Fruit fly (Drosophila melanogaster) whole organism, embryonic: ENCODE results near the gene CG7203.

Experiments
- Asciz ChIP-seq: fragments of 200-800 bp; sonication (Bioruptor generic); optimal IDR thresholded peaks from 2 replicates; lab custom pipeline; 2017; ENCODE audit warnings: missing biosample characterization, mild to moderate bottlenecking, missing genetic modification characterization, missing genetic modification reagents
- CG10321 ChIP-seq: fragments of 200-800 bp; sonication (Bioruptor generic); IDR thresholded peaks from 2 replicates; pipeline ENCODE4 v1.3.6; 2022; ENCODE audit warnings: missing biosample characterization, missing genetic modification characterization
- CG10366 ChIP-seq: fragments of 200-800 bp; sonication (Bioruptor generic); IDR thresholded peaks from 2 replicates; pipeline ENCODE4 v1.3.6; 2022; ENCODE audit warnings: missing biosample characterization, missing genetic modification characterization
- CG11398 ChIP-seq: fragments of 200-800 bp; sonication (Bioruptor generic); optimal IDR thresholded peaks from 2 replicates; lab custom pipeline; 2016; ENCODE audit warnings: missing biosample characterization, missing genetic modification characterization
- CG11560 ChIP-seq: fragments of 200-800 bp; sonication (Bioruptor generic); IDR thresholded peaks from 3 replicates; pipeline ENCODE4 v1.3.6; 2022; ENCODE audit warnings: missing biosample characterization, missing genetic modification characterization
- CG14441 ChIP-seq: fragments of 200-800 bp; sonication (Bioruptor generic); IDR thresholded peaks from 2 replicates; pipeline ENCODE4 v1.3.6; 2022; ENCODE audit warnings: missing biosample characterization, missing genetic modification characterization
- CG1529 ChIP-seq: fragments of 200-800 bp; sonication (Bioruptor generic); optimal IDR thresholded peaks from 3 replicates; lab custom pipeline; 2018; ENCODE audit warnings: missing biosample characterization, missing genetic modification characterization
- CG1647 ChIP-seq: fragments of 200-800 bp; sonication (Bioruptor generic); optimal IDR thresholded peaks from 3 replicates; lab custom pipeline; 2016; ENCODE audit warnings: missing biosample characterization, missing genetic modification characterization
- CG16779 ChIP-seq: fragments of 200-800 bp; sonication (Bioruptor generic); IDR thresholded peaks from 2 replicates; pipeline ENCODE4 v1.3.6; 2022; ENCODE audit warnings: missing biosample characterization, missing genetic modification characterization
- CG1832 ChIP-seq: fragments of 200-800 bp; sonication (Bioruptor generic); optimal IDR thresholded peaks from 2 replicates; lab custom pipeline; 2017; ENCODE audit warnings: missing biosample characterization, mild to moderate bottlenecking, missing genetic modification characterization, inconsistent platforms
- CG18599 ChIP-seq: fragments of 200-800 bp; sonication (Bioruptor generic); optimal IDR thresholded peaks from 3 replicates; lab custom pipeline; 2017; ENCODE audit warnings: missing biosample characterization, missing genetic modification characterization, mild to moderate bottlenecking, moderate library complexity, missing genetic modification reagents
- CG2129 ChIP-seq: fragments of 200-800 bp; sonication (Bioruptor generic); IDR thresholded peaks from 2 replicates; pipeline ENCODE4 v1.3.6; 2022; ENCODE audit warnings: missing biosample characterization, missing genetic modification characterization; ENCODE audit not compliant: partially characterized antibody
- CG2199 ChIP-seq: fragments of 200-800 bp; sonication (Bioruptor generic); IDR thresholded peaks from 3 replicates; pipeline ENCODE4 v1.3.6; 2022; ENCODE audit warnings: missing biosample characterization, missing genetic modification characterization
- CG30020 ChIP-seq: fragments of 200-800 bp; optimal IDR thresholded peaks from 2 replicates; lab custom pipeline; 2019; ENCODE audit warnings: missing biosample characterization, mild to moderate bottlenecking, missing genetic modification characterization, moderate library complexity
- CG3726 ChIP-seq: fragments of 200-800 bp; sonication (Bioruptor generic); IDR thresholded peaks from 3 replicates; pipeline ENCODE4, ENCODE4 v1.3.6; 2022; ENCODE audit warnings: missing biosample characterization, missing genetic modification characterization
- CG3838 ChIP-seq: fragments of 200-800 bp; sonication (Bioruptor generic); optimal IDR thresholded peaks from 3 replicates; lab custom pipeline; 2016; ENCODE audit warnings: missing biosample characterization, missing genetic modification characterization
- CG42726 ChIP-seq: fragments of 200-800 bp; sonication (Bioruptor generic); IDR thresholded peaks from 2 replicates; pipeline ENCODE4 v1.3.6; 2022; ENCODE audit warnings: missing biosample characterization, missing genetic modification characterization; ENCODE audit not compliant: partially characterized antibody
- CG4424 ChIP-seq: fragments of 200-800 bp; sonication (Bioruptor generic); optimal IDR thresholded peaks from 3 replicates; lab custom pipeline; 2016; ENCODE audit warnings: missing biosample characterization, missing genetic modification characterization
- CG4820 ChIP-seq: fragments of 200-800 bp; sonication (Bioruptor generic); optimal IDR thresholded peaks from 3 replicates; lab custom pipeline; 2016; ENCODE audit warnings: missing biosample characterization, missing genetic modification characterization
- CG7271 ChIP-seq: fragments of 200-800 bp; sonication (Bioruptor generic); optimal IDR thresholded peaks from 2 replicates; lab custom pipeline; 2018; ENCODE audit warnings: missing biosample characterization, mild to moderate bottlenecking, missing genetic modification characterization, moderate library complexity
- CG9215 ChIP-seq: fragments of 200-800 bp; sonication (Bioruptor generic); IDR thresholded peaks from 2 replicates; pipeline ENCODE4 v1.3.6; 2022; ENCODE audit warnings: missing biosample characterization, missing genetic modification characterization
- D ChIP-seq, 2 experiments: fragments of 200-800 bp in 1 of 2; fragments of >200 bp in 1 of 2; sonication (Bioruptor generic) in 1 of 2; optimal IDR thresholded peaks; 2 replicates in 1 of 2; 3 replicates in 1 of 2; lab custom pipeline; 2017; ENCODE audit warnings: mild to moderate bottlenecking in 1 of 2, missing biosample characterization in 1 of 2, missing genetic modification characterization in 1 of 2, missing genetic modification reagents in 1 of 2
- D19A ChIP-seq: fragments of 200-800 bp; optimal IDR thresholded peaks from 3 replicates; lab custom pipeline; 2019; ENCODE audit warnings: missing biosample characterization, mild to moderate bottlenecking, missing genetic modification characterization, moderate library complexity
- Dp ChIP-seq: fragments of 200-800 bp; sonication (Bioruptor generic); optimal IDR thresholded peaks from 2 replicates; lab custom pipeline; 2018; ENCODE audit warnings: missing biosample characterization, mild to moderate bottlenecking, missing genetic modification characterization, moderate library complexity
- Eip74EF ChIP-seq, 2 experiments: fragments of 200-800 bp in 1 of 2; fragments of >200 bp in 1 of 2; sonication (Bioruptor generic) in 1 of 2; optimal IDR thresholded peaks; 2 replicates each; lab custom pipeline; 2017 to 2019; ENCODE audit warnings: missing biosample characterization in 2 of 2, missing genetic modification characterization in 2 of 2, mild to moderate bottlenecking in 1 of 2, moderate library complexity in 1 of 2
- Ets97D ChIP-seq: fragments of 200-800 bp; sonication (Bioruptor generic); optimal IDR thresholded peaks from 3 replicates; lab custom pipeline; 2016; ENCODE audit warnings: missing biosample characterization, missing genetic modification characterization
- Meics ChIP-seq: fragments of 200-800 bp; sonication (Bioruptor generic); optimal IDR thresholded peaks from 2 replicates; lab custom pipeline; 2017; ENCODE audit warnings: missing biosample characterization, mild to moderate bottlenecking, missing genetic modification characterization
- Nf-YB ChIP-seq: fragments of 200-800 bp; sonication (Bioruptor generic); optimal IDR thresholded peaks from 3 replicates; lab custom pipeline; 2019; ENCODE audit warnings: missing biosample characterization, mild to moderate bottlenecking, missing genetic modification characterization, moderate library complexity
- Oaz ChIP-seq: fragments of 200-800 bp; sonication (Bioruptor generic); IDR thresholded peaks from 2 replicates; pipeline ENCODE4 v1.3.6; 2022; ENCODE audit warnings: missing biosample characterization, missing genetic modification characterization
- Sox100B ChIP-seq: fragments of 200-800 bp; sonication (Bioruptor generic); optimal IDR thresholded peaks from 3 replicates; lab custom pipeline; 2018; ENCODE audit warnings: missing biosample characterization, mild to moderate bottlenecking, missing genetic modification characterization
- Sox102F ChIP-seq: fragments of 200-800 bp; sonication (Bioruptor generic); optimal IDR thresholded peaks from 2 replicates; lab custom pipeline; 2018; ENCODE audit warnings: missing biosample characterization, mild to moderate bottlenecking, missing genetic modification characterization, moderate library complexity
- ab ChIP-seq: fragments of 200-800 bp; sonication (Bioruptor generic); optimal IDR thresholded peaks from 2 replicates; lab custom pipeline; 2016; ENCODE audit warnings: missing biosample characterization, missing genetic modification characterization
- cwo ChIP-seq: fragments of 200-800 bp; sonication (Bioruptor generic); optimal IDR thresholded peaks from 3 replicates; lab custom pipeline; 2017; ENCODE audit warnings: missing biosample characterization, missing genetic modification characterization, mild to moderate bottlenecking, moderate library complexity, missing genetic modification reagents
- dan ChIP-seq: fragments of 200-800 bp; sonication (Bioruptor generic); IDR thresholded peaks from 2 replicates; pipeline ENCODE4 v1.3.6; 2022; ENCODE audit warnings: missing biosample characterization, missing genetic modification characterization
- dimm ChIP-seq: fragments of 200-800 bp; sonication (Bioruptor generic); IDR thresholded peaks from 2 replicates; pipeline ENCODE4 v1.3.6; 2022; ENCODE audit warnings: missing biosample characterization, missing genetic modification characterization
- en ChIP-seq: fragments of 200-800 bp; sonication (Bioruptor generic); optimal IDR thresholded peaks from 2 replicates; lab custom pipeline; 2016; ENCODE audit warnings: missing biosample characterization, missing genetic modification characterization
- fd3F ChIP-seq: fragments of 200-800 bp; sonication (Bioruptor generic); optimal IDR thresholded peaks from 2 replicates; lab custom pipeline; 2018; ENCODE audit warnings: missing biosample characterization, mild to moderate bottlenecking, missing genetic modification characterization, moderate library complexity
- gt ChIP-seq: fragments of 200-800 bp; sonication (Bioruptor generic); IDR thresholded peaks from 2 replicates; pipeline ENCODE4 v1.3.6; 2022; ENCODE audit warnings: missing biosample characterization, missing genetic modification characterization
- hkb ChIP-seq, 2 experiments: fragments of 200-800 bp in 1 of 2; fragments of >200 bp in 1 of 2; sonication (Bioruptor generic) in 1 of 2; IDR thresholded peaks in 1 of 2; optimal IDR thresholded peaks in 1 of 2; 2 replicates each; pipeline versions ENCODE4 v1.3.6 to Lab custom; 2017 to 2022; ENCODE audit warnings: missing biosample characterization in 1 of 2, missing genetic modification characterization in 1 of 2
- knrl ChIP-seq: fragments of 200-800 bp; sonication (Bioruptor generic); IDR thresholded peaks from 3 replicates; pipeline ENCODE4 v1.3.6; 2022; ENCODE audit warnings: missing biosample characterization, missing genetic modification characterization; ENCODE audit not compliant: partially characterized antibody
- otp ChIP-seq: fragments of 200-800 bp; sonication (Bioruptor generic); IDR thresholded peaks from 3 replicates; pipeline ENCODE4, ENCODE4 v1.3.6; 2022; ENCODE audit warnings: missing biosample characterization, missing genetic modification characterization
- pb ChIP-seq: fragments of 200-800 bp; sonication (Bioruptor generic); optimal IDR thresholded peaks from 3 replicates; lab custom pipeline; 2016; ENCODE audit warnings: missing biosample characterization, missing genetic modification characterization
- run ChIP-seq: fragments of 200-800 bp; sonication (Bioruptor generic); optimal IDR thresholded peaks from 3 replicates; lab custom pipeline; 2018; ENCODE audit warnings: missing biosample characterization, mild to moderate bottlenecking, missing genetic modification characterization
- schlank ChIP-seq: fragments of 200-800 bp; sonication (Bioruptor generic); optimal IDR thresholded peaks from 2 replicates; lab custom pipeline; 2018; ENCODE audit warnings: missing biosample characterization, mild to moderate bottlenecking, missing genetic modification characterization
- sens ChIP-seq: fragments of 200-800 bp; sonication (Bioruptor generic); peaks from one replicate; lab custom pipeline; 2016; ENCODE audit warnings: missing biosample characterization, missing genetic modification characterization
- sr ChIP-seq: fragments of 200-800 bp; sonication (Bioruptor generic); IDR thresholded peaks from 3 replicates; pipeline ENCODE4 v1.3.6; 2022; ENCODE audit warnings: missing biosample characterization, missing genetic modification characterization
- toy ChIP-seq: fragments of 200-800 bp; sonication (Bioruptor generic); IDR thresholded peaks from 2 replicates; pipeline ENCODE4 v1.3.6; 2022; ENCODE audit warnings: missing biosample characterization, missing genetic modification characterization
- ttk ChIP-seq: fragments of 200-800 bp; sonication (Bioruptor generic); IDR thresholded peaks from 2 replicates; pipeline ENCODE4 v2.1.2; 2022; ENCODE audit warnings: missing biosample characterization, missing genetic modification characterization

Gene CG7203

DNA sequence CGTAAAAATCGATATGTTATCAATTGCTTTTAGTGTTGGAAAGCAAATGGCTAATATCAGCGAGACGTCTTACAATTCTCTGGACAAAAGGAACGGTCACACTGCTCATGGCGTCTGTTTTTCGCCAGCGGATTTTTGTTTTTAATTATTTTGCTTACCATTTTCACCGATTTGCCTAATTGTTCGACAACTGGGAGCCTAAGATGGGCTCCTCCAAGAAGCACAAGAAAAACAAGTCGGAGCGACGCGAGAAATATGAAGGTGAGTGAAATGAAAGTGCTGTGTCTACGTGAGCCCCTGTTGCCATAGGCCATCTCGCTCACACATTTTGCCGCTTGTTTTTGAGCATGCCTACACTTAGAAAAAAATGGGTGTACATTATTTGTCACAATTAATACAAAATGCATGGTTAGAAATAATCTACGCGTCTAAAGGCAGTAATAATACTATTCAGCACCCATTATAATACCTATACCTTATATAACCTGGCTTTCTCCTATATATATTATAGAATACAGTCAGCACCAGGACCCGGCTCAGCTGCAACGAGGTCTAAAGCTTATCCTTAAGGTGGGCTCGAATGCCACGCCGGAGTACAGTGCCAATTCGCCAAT, 29.9 kb upstream of the CG7203 start, which contains the start of gene Brd7-9 (continued):
- TF ChIP-seq CG7271 (no peak), CG10366 (GFP tag; lab: Robert Waterston, UW) (peak; percentile 73), CG10321 (GFP tag; lab: Robert Waterston, UW) (peak; percentile 63; the same call in 1 of the 2 replicates), CG3838 (peak; percentile 44), CG11560 (tag; lab: Robert Waterston, UW) (no peak), CG9215 (GFP tag; lab: Robert Waterston, UW) (0 out of 2 replicates have a peak, but pooled peaks have one; percentile 22), CG30020 (tag; lab: Kevin White, UChicago) (peak; percentile 31), CG1832 (GFP tag; lab: Kevin White, UChicago) (peak; percentile 62), Oaz (GFP tag; lab: Robert Waterston, UW) (peak; percentile 62; the same call in 1 of the 2 replicates), ttk (GFP tag; lab: Robert Waterston, UW) (peak; percentile 71), pb (GFP tag; lab: Kevin White, UChicago) (peak; percentile 39), Sox102F (GFP tag; lab: Kevin White, UChicago) (peak; percentile 72), dan (GFP tag; lab: Robert Waterston, UW) (no peak), D (optimal IDR thresholded peaks at IDR 0.05; lab: Kevin White, UChicago) (no peak), D (GFP tag; optimal IDR thresholded peaks at IDR 0.05; lab: Kevin White, UChicago) (peak; percentile 61), CG11398 (GFP tag; lab: Kevin White, UChicago) (no peak), CG16779 (GFP tag; lab: Robert Waterston, UW) (peak; percentile 80), CG1647 (GFP tag; lab: Kevin White, UChicago) (no peak), hkb (optimal IDR thresholded peaks at IDR 0.05; lab: Kevin White, UChicago) (no peak), hkb (GFP tag; IDR thresholded peaks at IDR 0.05; lab: Robert Waterston, UW) (peak; percentile 91), Dp (peak; percentile 70), schlank (tag; lab: Kevin White, UChicago) (no peak), toy (GFP tag; lab: Robert Waterston, UW) (peak; percentile 70), CG1529 (peak; percentile 40), Nf-YB (GFP tag; lab: Kevin White, UChicago) (peak; percentile 36), CG14441 (GFP tag; lab: Robert Waterston, UW) (peak; percentile 86), Eip74EF (GFP tag; optimal IDR thresholded peaks at IDR 0.05; lab: Kevin White, UChicago) (peak in 1 of 2 experiments; percentile 64), run (tag; lab: Kevin White, UChicago) (peak; percentile 5), Asciz (peak; percentile 61), sr (GFP tag; lab: Robert Waterston, UW) (peak; percentile 59; the same call in 2 of the 3 replicates), sens (GFP tag; lab: Kevin White, UChicago) (peak; percentile 94), CG3726 (GFP tag; lab: Robert Waterston, UW) (peak; percentile 72; the same call in 1 of the 3 replicates), knrl (GFP tag; lab: Robert Waterston, UW) (peak; percentile 18; the same call in 1 of the 3 replicates), ab (GFP tag; lab: Kevin White, UChicago) (no peak), Sox100B (GFP tag; lab: Kevin White, UChicago) (peak; percentile 55), CG4820 (GFP tag; lab: Kevin White, UChicago) (peak; percentile 61), en (GFP tag; lab: Kevin White, UChicago) (peak; percentile 44), cwo (peak; percentile 72), otp (GFP tag; lab: Robert Waterston, UW) (peak; percentile 77), D19A (tag; lab: Kevin White, UChicago) (peak; percentile 58), Meics (GFP tag; lab: Kevin White, UChicago) (peak; percentile 80), dimm (GFP tag; lab: Robert Waterston, UW) (no peak), CG2199 (GFP tag; lab: Robert Waterston, UW) (peak; percentile 41; the same call in 1 of the 3 replicates), CG4424 (GFP tag; lab: Kevin White, UChicago) (peak; percentile 73), CG42726 (no peak), fd3F (GFP tag; lab: Kevin White, UChicago) (peak; percentile 0), CG2129 (GFP tag; lab: Robert Waterston, UW) (no peak), CG18599 (GFP tag; lab: Kevin White, UChicago) (peak; percentile 79), Ets97D (GFP tag; lab: Kevin White, UChicago) (peak; percentile 14), gt (no peak)
